Worm (Caenorhabditis elegans) whole organism, L2 larva: ENCODE results near the gene timp-1.

ENCODE experiments used
- F13H6.1 ChIP-seq: sonication (generic microtip); optimal IDR thresholded peaks from 2 replicates; lab custom pipeline; 2016; ENCODE audit warnings: missing genetic modification characterization, missing compliant biosample characterization
- Y55F3AM.14 ChIP-seq: fragments of 200-800 bp; sonication (Bioruptor generic); optimal IDR thresholded peaks from 2 replicates; lab custom pipeline; 2018; ENCODE audit warnings: mild to moderate bottlenecking, missing genetic modification characterization, missing compliant biosample characterization
- alr-1 ChIP-seq: fragments of 150-350 bp; optimal IDR thresholded peaks from 2 replicates; lab custom pipeline; 2014; ENCODE audit warnings: missing biosample characterization, missing genetic modification characterization
- blmp-1 ChIP-seq: sonication (generic microtip); optimal IDR thresholded peaks from 2 replicates; lab custom pipeline; 2017; ENCODE audit warnings: missing genetic modification characterization, mild to moderate bottlenecking, missing compliant biosample characterization, antibody characterized with exemption, moderate library complexity; ENCODE audit not compliant: insufficient read depth
- ceh-16 ChIP-seq: fragments of 150-350 bp; optimal IDR thresholded peaks from 2 replicates; lab custom pipeline; 2014; ENCODE audit warnings: missing biosample characterization, missing genetic modification characterization
- ceh-82 ChIP-seq: fragments of 150-350 bp; optimal IDR thresholded peaks from 2 replicates; lab custom pipeline; 2014; ENCODE audit warnings: missing biosample characterization, missing genetic modification characterization
- egl-27 ChIP-seq: sonication (generic microtip); optimal IDR thresholded peaks from 3 replicates; lab custom pipeline; 2017; ENCODE audit warnings: missing biosample characterization, missing genetic modification reagents, missing genetic modification characterization
- lsy-2 ChIP-seq, 2 experiments: fragments of 150-350 bp in 1 of 2; sonication (generic microtip) in 1 of 2; optimal IDR thresholded peaks; 2 replicates each; lab custom pipeline; 2014 to 2017; ENCODE audit warnings: missing biosample characterization in 2 of 2, missing genetic modification characterization in 2 of 2
- nhr-129 ChIP-seq: fragments of 150-350 bp; optimal IDR thresholded peaks from 2 replicates; lab custom pipeline; 2014; ENCODE audit warnings: missing biosample characterization, missing genetic modification characterization
- skn-1 ChIP-seq: sonication (generic microtip); optimal IDR thresholded peaks from 2 replicates; lab custom pipeline; 2017; ENCODE audit warnings: missing biosample characterization, missing genetic modification characterization
- snpc-4 ChIP-seq: fragments of 150-350 bp; optimal IDR thresholded peaks from 2 replicates; lab custom pipeline; 2014; ENCODE audit warnings: missing biosample characterization, missing genetic modification characterization
- ztf-1 ChIP-seq: fragments of 200-800 bp; sonication (Bioruptor generic); conservative IDR thresholded peaks from 2 replicates; pipeline ENCODE4 v1.3.6; 2022; ENCODE audit warnings: missing genetic modification characterization, missing compliant biosample characterization
- ztf-11 ChIP-seq: sonication (generic microtip); optimal IDR thresholded peaks from 2 replicates; lab custom pipeline; 2017; ENCODE audit warnings: missing biosample characterization, missing genetic modification characterization

- TF ChIP-seq snpc-4 (tag; lab: Kevin White, UChicago) (no peak), blmp-1 (tag; lab: Kevin White, UChicago) (no peak), ztf-1 (no peak), nhr-129 (tag; lab: Kevin White, UChicago) (no peak), lsy-2 (tag; optimal IDR thresholded peaks at IDR 0.05; lab: Kevin White, UChicago) (no peak), ceh-16 (no peak), ztf-11 (no peak), F13H6.1 (no peak), ceh-82 (tag; lab: Kevin White, UChicago) (no peak), alr-1 (tag; lab: Kevin White, UChicago) (no peak), skn-1 (tag; lab: Kevin White, UChicago) (no peak), egl-27 (tag; lab: Kevin White, UChicago) (no peak), Y55F3AM.14 (GFP tag; lab: Kevin White, UChicago) (no peak)
These were observed 8.0 kb upstream of the timp-1 start, which contains the start of gene F20D6.11 for ce11 chrV:8198994-8199393.
